Worm (Caenorhabditis elegans) whole organism, L1 larva: ENCODE measurements around the gene degl-1.

Experiments used
- C16A3.4 ChIP-seq: fragments of 150-350 bp; optimal IDR thresholded peaks from 2 replicates; lab custom pipeline; 2014; ENCODE audit warnings: missing biosample characterization, missing genetic modification characterization
- Y116A8C.19 ChIP-seq: sonication (generic microtip); optimal IDR thresholded peaks from 2 replicates; lab custom pipeline; 2016; ENCODE audit warnings: missing compliant biosample characterization, missing genetic modification characterization, borderline replicate concordance
- aha-1 ChIP-seq: fragments of 150-350 bp; optimal IDR thresholded peaks from 2 replicates; lab custom pipeline; 2014; ENCODE audit warnings: missing biosample characterization, missing genetic modification characterization
- alr-1 ChIP-seq: fragments of 200-800 bp; sonication (Bioruptor generic); optimal IDR thresholded peaks from 2 replicates; lab custom pipeline; 2018; ENCODE audit warnings: borderline replicate concordance, mild to moderate bottlenecking, missing genetic modification characterization, missing compliant biosample characterization
- ama-1 ChIP-seq: fragments of 150-350 bp; optimal IDR thresholded peaks from 2 replicates; lab custom pipeline; 2014
- blmp-1 ChIP-seq: fragments of 150-350 bp; optimal IDR thresholded peaks from 2 replicates; lab custom pipeline; 2014; ENCODE audit warnings: missing biosample characterization, missing genetic modification characterization
- ceh-63 ChIP-seq: fragments of 200-800 bp; sonication (Bioruptor generic); optimal IDR thresholded peaks from 2 replicates; lab custom pipeline; 2018; ENCODE audit warnings: mild to moderate bottlenecking, missing genetic modification characterization, missing compliant biosample characterization
- ceh-82 ChIP-seq, 3 experiments: fragments of 150-350 bp in 1 of 3; sonication (generic microtip) in 2 of 3; optimal IDR thresholded peaks; 2 replicates each; lab custom pipeline; 2014 to 2017; ENCODE audit warnings: missing biosample characterization in 3 of 3, missing genetic modification characterization in 3 of 3
- ces-1 ChIP-seq: fragments of 150-350 bp; optimal IDR thresholded peaks from 2 replicates; lab custom pipeline; 2014; ENCODE audit warnings: missing biosample characterization, missing genetic modification reagents, missing genetic modification characterization
- dpl-1 ChIP-seq, 3 experiments: fragments of 150-350 bp in 2 of 3; sonication (generic microtip) in 1 of 3; optimal IDR thresholded peaks; 2 replicates each; lab custom pipeline; 2014 to 2017; ENCODE audit warnings: missing biosample characterization in 3 of 3, missing genetic modification characterization in 3 of 3, missing genetic modification reagents in 3 of 3
- dsc-1 ChIP-seq: sonication (generic microtip); optimal IDR thresholded peaks from 2 replicates; lab custom pipeline; 2016; ENCODE audit warnings: mild to moderate bottlenecking, missing genetic modification characterization, missing compliant biosample characterization
- efl-1 ChIP-seq, 4 experiments: fragments of 150-350 bp; optimal IDR thresholded peaks in 3 of 4; peaks in 1 of 4; 1 replicate in 1 of 4; 2 replicates in 3 of 4; lab custom pipeline; 2014; ENCODE audit warnings: missing biosample characterization in 2 of 4, missing genetic modification characterization in 2 of 4, missing genetic modification reagents in 2 of 4
- efl-3 ChIP-seq: fragments of 200-800 bp; sonication (Bioruptor generic); optimal IDR thresholded peaks from 2 replicates; lab custom pipeline; 2018; ENCODE audit warnings: mild to moderate bottlenecking, missing genetic modification characterization, missing compliant biosample characterization
- egl-27 ChIP-seq, 2 experiments: fragments of 150-350 bp in 1 of 2; sonication (generic microtip); optimal IDR thresholded peaks; 3 replicates each; lab custom pipeline; 2017 to 2018; ENCODE audit warnings: missing biosample characterization in 2 of 2, missing genetic modification characterization in 2 of 2, missing genetic modification reagents in 2 of 2
- elt-3 ChIP-seq, 6 experiments: fragments of 150-350 bp in 1 of 6; sonication (generic microtip); optimal IDR thresholded peaks; 2 replicates each; lab custom pipeline; 2017 to 2018; ENCODE audit warnings: missing biosample characterization in 6 of 6, missing genetic modification characterization in 6 of 6, inconsistent platforms in 1 of 6
- fkh-10 ChIP-seq: sonication (generic microtip); optimal IDR thresholded peaks from 2 replicates; lab custom pipeline; 2017; ENCODE audit warnings: missing biosample characterization, missing genetic modification reagents, missing genetic modification characterization
- fos-1 ChIP-seq: fragments of 150-350 bp; optimal IDR thresholded peaks from 2 replicates; lab custom pipeline; 2014; ENCODE audit warnings: missing biosample characterization, missing genetic modification characterization
- isw-1 ChIP-seq: fragments of 200-800 bp; sonication (Bioruptor generic); IDR thresholded peaks from 2 replicates; pipeline ENCODE4 v1.3.6; 2022; ENCODE audit warnings: missing genetic modification characterization, missing compliant biosample characterization
- jun-1 ChIP-seq: fragments of 150-350 bp; optimal IDR thresholded peaks from 2 replicates; lab custom pipeline; 2014; ENCODE audit warnings: missing biosample characterization, missing genetic modification reagents, missing genetic modification characterization
- lin-14 ChIP-seq: fragments of 200-800 bp; sonication (Bioruptor generic); optimal IDR thresholded peaks from 2 replicates; lab custom pipeline; 2018; ENCODE audit warnings: mild to moderate bottlenecking, missing genetic modification characterization, moderate library complexity, missing compliant biosample characterization
- lin-15B ChIP-seq: fragments of 150-350 bp; sonication (generic microtip); optimal IDR thresholded peaks from 3 replicates; lab custom pipeline; 2014; ENCODE audit warnings: missing biosample characterization, missing genetic modification characterization
- lin-35 ChIP-seq, 2 experiments: fragments of 150-350 bp; optimal IDR thresholded peaks; 2 replicates each; lab custom pipeline; 2014; ENCODE audit warnings: missing biosample characterization in 2 of 2, missing genetic modification characterization in 2 of 2, missing genetic modification reagents in 2 of 2
- lsy-2 ChIP-seq, 2 experiments: fragments of 150-350 bp; optimal IDR thresholded peaks; 2 replicates each; lab custom pipeline; 2014; ENCODE audit warnings: missing biosample characterization in 2 of 2, missing genetic modification characterization in 2 of 2
- mab-9 ChIP-seq: fragments of 200-800 bp; sonication (Bioruptor generic); IDR thresholded peaks from 2 replicates; pipeline ENCODE4 v1.3.6; 2022; ENCODE audit warnings: missing genetic modification reagents, missing genetic modification characterization, missing compliant biosample characterization
- mdl-1 ChIP-seq, 2 experiments: fragments of 150-350 bp; optimal IDR thresholded peaks; 2 replicates each; lab custom pipeline; 2014 to 2017; ENCODE audit warnings: missing biosample characterization in 2 of 2, missing genetic modification characterization in 2 of 2, inconsistent platforms in 1 of 2
- mef-2 ChIP-seq: fragments of 150-350 bp; optimal IDR thresholded peaks from 2 replicates; lab custom pipeline; 2014; ENCODE audit warnings: missing biosample characterization, missing genetic modification characterization
- nhr-11 ChIP-seq: fragments of 150-350 bp; optimal IDR thresholded peaks from 2 replicates; lab custom pipeline; 2014; ENCODE audit warnings: missing biosample characterization, missing genetic modification characterization
- nhr-20 ChIP-seq: sonication (generic microtip); optimal IDR thresholded peaks from 2 replicates; lab custom pipeline; 2016; ENCODE audit warnings: mild to moderate bottlenecking, missing genetic modification characterization, missing compliant biosample characterization
- nhr-47 ChIP-seq: sonication (generic microtip); optimal IDR thresholded peaks from 2 replicates; lab custom pipeline; 2016; ENCODE audit warnings: mild to moderate bottlenecking, missing genetic modification characterization, moderate library complexity, missing compliant biosample characterization
- nhr-71 ChIP-seq: sonication (generic microtip); optimal IDR thresholded peaks from 2 replicates; lab custom pipeline; 2016; ENCODE audit warnings: mild to moderate bottlenecking, missing genetic modification characterization, moderate library complexity, missing compliant biosample characterization
- nhr-85 ChIP-seq: sonication (generic microtip); peaks from one replicate; lab custom pipeline; 2016; ENCODE audit warnings: missing genetic modification characterization, inconsistent platforms, missing compliant biosample characterization
- nhr-90 ChIP-seq: sonication (generic microtip); optimal IDR thresholded peaks from 2 replicates; lab custom pipeline; 2016; ENCODE audit warnings: mild to moderate bottlenecking, missing genetic modification characterization, missing compliant biosample characterization; ENCODE audit not compliant: poor library complexity
- pag-3 ChIP-seq: sonication (generic microtip); optimal IDR thresholded peaks from 2 replicates; lab custom pipeline; 2017; ENCODE audit warnings: missing genetic modification characterization, mild to moderate bottlenecking, missing compliant biosample characterization, antibody characterized with exemption, borderline replicate concordance; ENCODE audit not compliant: insufficient read depth
- pqm-1 ChIP-seq: sonication (generic microtip); optimal IDR thresholded peaks from 3 replicates; lab custom pipeline; 2017; ENCODE audit warnings: missing biosample characterization, missing genetic modification characterization
- skn-1 ChIP-seq: fragments of 150-350 bp; optimal IDR thresholded peaks from 2 replicates; lab custom pipeline; 2014; ENCODE audit warnings: missing biosample characterization, missing genetic modification characterization
- swsn-7 ChIP-seq: sonication (generic microtip); optimal IDR thresholded peaks from 2 replicates; lab custom pipeline; 2016; ENCODE audit warnings: missing genetic modification characterization, missing compliant biosample characterization
- tbx-2 ChIP-seq: sonication (generic microtip); optimal IDR thresholded peaks from 2 replicates; lab custom pipeline; 2016; ENCODE audit warnings: missing genetic modification characterization, missing compliant biosample characterization
- unc-130 ChIP-seq: fragments of 150-350 bp; optimal IDR thresholded peaks from 2 replicates; lab custom pipeline; 2017; ENCODE audit warnings: missing biosample characterization, missing genetic modification characterization, inconsistent platforms
- unc-86 ChIP-seq: sonication (generic microtip); optimal IDR thresholded peaks from 2 replicates; lab custom pipeline; 2016; ENCODE audit warnings: missing genetic modification characterization, missing compliant biosample characterization
- ztf-11 ChIP-seq, 2 experiments: sonication (generic microtip); optimal IDR thresholded peaks; 2 replicates each; lab custom pipeline; 2016 to 2017; ENCODE audit warnings: missing genetic modification characterization in 2 of 2, missing biosample characterization in 1 of 2, missing compliant biosample characterization in 1 of 2
- ztf-4 ChIP-seq: fragments of 150-350 bp; optimal IDR thresholded peaks from 2 replicates; lab custom pipeline; 2014; ENCODE audit warnings: missing biosample characterization, missing genetic modification characterization

Gene degl-1

DNA sequence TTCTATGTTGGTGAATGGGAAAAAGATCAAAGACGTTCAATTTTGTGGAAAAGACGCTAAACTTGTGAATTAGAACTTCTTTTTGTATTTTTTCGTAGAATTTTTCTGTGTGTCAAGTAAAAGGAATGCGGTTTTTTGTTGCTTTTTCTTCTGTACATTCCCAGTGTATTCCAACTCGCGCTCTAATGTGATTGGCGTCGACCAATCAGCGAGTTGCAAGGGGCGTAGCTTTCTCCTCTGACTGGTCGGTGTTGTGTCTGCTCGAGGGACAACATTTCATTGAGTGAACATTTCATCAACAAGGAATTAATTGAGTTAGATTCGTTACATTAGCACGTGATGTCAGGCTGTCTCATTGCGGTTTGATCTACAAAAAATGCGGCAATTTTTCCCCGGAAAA is 29.7 kb upstream of the degl-1 start:
- TF ChIP-seq Y116A8C.19 (tag; lab: Kevin White, UChicago) = no peak
- no peak for TF ChIP-seq alr-1 (tag; lab: Kevin White, UChicago)
- TF ChIP-seq elt-3 (tag; optimal IDR thresholded peaks at IDR 0.05; lab: Kevin White, UChicago) = no peak
- TF ChIP-seq nhr-71 (tag; lab: Kevin White, UChicago) = no peak
- no peak for TF ChIP-seq nhr-11 (tag; lab: Kevin White, UChicago)
- no peak for TF ChIP-seq lin-14 (GFP tag; lab: Kevin White, UChicago)
- TF ChIP-seq C16A3.4 = no peak
- no peak for TF ChIP-seq isw-1 (GFP tag; lab: Robert Waterston, UW)
- TF ChIP-seq mef-2 (tag; lab: Kevin White, UChicago) = no peak
- no peak for TF ChIP-seq nhr-20 (tag; lab: Kevin White, UChicago)
- TF ChIP-seq ceh-63 (GFP tag; lab: Kevin White, UChicago) = no peak
- no peak for TF ChIP-seq efl-3
- no peak for TF ChIP-seq mab-9 (GFP tag; lab: Robert Waterston, UW)
- no peak for TF ChIP-seq jun-1 (tag; lab: Kevin White, UChicago)
- no peak for TF ChIP-seq ztf-11 (tag; optimal IDR thresholded peaks at IDR 0.05; lab: Kevin White, UChicago)
- no peak for TF ChIP-seq nhr-85 (tag; lab: Kevin White, UChicago)
- TF ChIP-seq unc-130 = no peak

DNA sequence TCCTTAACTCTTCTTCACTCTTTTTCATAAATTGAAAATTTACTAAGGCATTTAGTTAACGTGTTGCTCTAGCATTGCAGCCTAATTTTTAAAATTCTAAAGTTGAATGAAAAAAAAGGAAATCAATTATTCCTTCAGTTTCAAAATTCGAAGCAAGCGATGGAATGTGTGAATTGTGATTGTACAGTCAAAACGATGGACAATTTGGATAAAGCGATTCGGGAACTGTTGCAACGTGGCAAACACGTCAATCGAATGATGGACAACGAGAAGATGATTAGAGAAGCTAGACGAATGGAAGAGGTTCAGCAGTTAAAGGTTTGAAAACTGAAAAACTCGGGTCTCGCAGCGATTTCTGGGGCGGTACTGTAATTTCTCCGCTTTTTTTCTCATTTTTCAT is 28.0 kb upstream of the degl-1 start, which contains the start of gene Y57G11C.14:
Y57G11C.14 (plus strand) TSS at position 126 of the 400 bp plus-strand sequence.
- TF ChIP-seq ama-1 (lab: Kevin White, UChicago) (peak; percentile 4), lin-14 (GFP tag; lab: Kevin White, UChicago) (no peak), lin-15B (tag; lab: Kevin White, UChicago) (no peak)

- no peak for TF ChIP-seq fos-1
- no peak for TF ChIP-seq C16A3.4
- no peak for TF ChIP-seq ztf-11 (tag; optimal IDR thresholded peaks at IDR 0.05; lab: Kevin White, UChicago)
- TF ChIP-seq dpl-1 (GFP tag; optimal IDR thresholded peaks at IDR 0.05; lab: Kevin White, UChicago) = no peak
- no peak for TF ChIP-seq aha-1
- TF ChIP-seq pag-3 (tag; lab: Kevin White, UChicago) = no peak
- no peak for TF ChIP-seq dsc-1 (tag; lab: Kevin White, UChicago)
- no peak for TF ChIP-seq fkh-10 (GFP tag; lab: Kevin White, UChicago)
- no peak for TF ChIP-seq tbx-2 (tag; lab: Kevin White, UChicago)
- TF ChIP-seq swsn-7 = no peak
- TF ChIP-seq pqm-1 = no peak
- TF ChIP-seq nhr-90 (tag; lab: Kevin White, UChicago) = no peak
- no peak for TF ChIP-seq unc-130
- TF ChIP-seq, all 84 proteins: peak for 0
These were observed 26.6 kb upstream of the degl-1 start, which contains the start of gene arl-8 for ce11 chrIV:14797849-14798248. TSS of gene arl-8 (plus strand) at chrIV:14798149.

ce11 chrIV:14797354-14797753 is 26.1 kb upstream of the degl-1 start, which contains the start of the genes Y57G11C.1147 and nuo-3:
TSS of gene Y57G11C.1147 (minus strand) at chrIV:14797514.
TSS of gene nuo-3 (minus strand) at chrIV:14797544.
- TF ChIP-seq skn-1 (tag; lab: Kevin White, UChicago) = peak; percentile 62
- peak; percentile 19 for TF ChIP-seq lin-15B (tag; lab: Kevin White, UChicago)
- peak; percentile 18 to 61 for TF ChIP-seq lsy-2 (tag; optimal IDR thresholded peaks at IDR 0.05; lab: Kevin White, UChicago)
- no peak for TF ChIP-seq efl-3
- peak in 2 of 3 experiments; percentile 20 to 41 for TF ChIP-seq dpl-1 (GFP tag; optimal IDR thresholded peaks at IDR 0.05; lab: Kevin White, UChicago)
- no peak for TF ChIP-seq elt-3 (tag; optimal IDR thresholded peaks at IDR 0.05; lab: Kevin White, UChicago)
- no peak for TF ChIP-seq blmp-1 (tag; lab: Kevin White, UChicago)
- no peak for TF ChIP-seq pqm-1
- peak in 1 of 3 experiments; percentile 49 for TF ChIP-seq ceh-82 (tag; optimal IDR thresholded peaks at IDR 0.05; lab: Kevin White, UChicago)
- TF ChIP-seq unc-86 (tag; lab: Kevin White, UChicago) = no peak
- no peak for TF ChIP-seq nhr-47 (tag; lab: Kevin White, UChicago)
- TF ChIP-seq egl-27 (tag; optimal IDR thresholded peaks at IDR 0.05; lab: Kevin White, UChicago) = no peak
- TF ChIP-seq efl-1 (optimal IDR thresholded peaks at IDR 0.05; lab: Kevin White, UChicago) = peak; percentile 27 to 50
- TF ChIP-seq efl-1 (GFP tag; optimal IDR thresholded peaks at IDR 0.05 in 1 of 2; lab: Kevin White, UChicago) = peak; percentile 19 to 89
- TF ChIP-seq lin-35 (GFP tag; optimal IDR thresholded peaks at IDR 0.05; lab: Kevin White, UChicago) = peak; percentile 38 to 60
- no peak for TF ChIP-seq ces-1
- peak in 1 of 2 experiments; percentile 24 for TF ChIP-seq mdl-1 (tag; optimal IDR thresholded peaks at IDR 0.05; lab: Kevin White, UChicago)
- TF ChIP-seq ztf-4 (tag; lab: Kevin White, UChicago) = no peak
